Worm (Caenorhabditis elegans): ENCODE results near the gene sri-38.
"Not testable (repeated sequence)": the region's sequence is repeated elsewhere in the genome, so short reads cannot be mapped to it uniquely, and the experiment has no call there.

sri-38 gene

ce11 chrII:2605319-2605718, 5.3 kb upstream of the sri-38 start, which contains the start of gene sri-77:
sri-77 (minus strand) TSS chrII:2605419.
- TF ChIP-seq nhr-11 (tag; optimal IDR thresholded peaks at IDR 0.05) (no peak), hlh-30 (tag; optimal IDR thresholded peaks at IDR 0.05; ENCODE audit: insufficient read depth) (no peak), K09A11.1 (tag; optimal IDR thresholded peaks at IDR 0.05; ENCODE audit: insufficient read depth) (no peak), ceh-34 (tag; optimal IDR thresholded peaks at IDR 0.05) (no peak), lin-11 (tag; optimal IDR thresholded peaks at IDR 0.05) (no peak), pha-2 (tag; optimal IDR thresholded peaks at IDR 0.05) (no peak), dmd-4 (tag; optimal IDR thresholded peaks at IDR 0.05; ENCODE audit: borderline replicate concordance) (no peak), zip-5 (tag; optimal IDR thresholded peaks at IDR 0.05) (no peak), elt-2 (tag; optimal IDR thresholded peaks at IDR 0.05) (no peak), ama-1 (optimal IDR thresholded peaks at IDR 0.05) (no peak), ceh-18 (tag; optimal IDR thresholded peaks at IDR 0.05) (no peak), ceh-24 (tag; optimal IDR thresholded peaks at IDR 0.05) (no peak), ceh-48 (tag; optimal IDR thresholded peaks at IDR 0.05) (no peak), pat-9 (tag; optimal IDR thresholded peaks at IDR 0.05) (no peak), ceh-22 (tag; optimal IDR thresholded peaks at IDR 0.05) (no peak), rnt-1 (tag; optimal IDR thresholded peaks at IDR 0.05) (no peak), ceh-45 (GFP tag; IDR thresholded peaks at IDR 0.05) (no peak), ttx-3 (tag; optimal IDR thresholded peaks at IDR 0.05) (no peak), fkh-10 (GFP tag; optimal IDR thresholded peaks at IDR 0.05) (no peak)

DNA sequence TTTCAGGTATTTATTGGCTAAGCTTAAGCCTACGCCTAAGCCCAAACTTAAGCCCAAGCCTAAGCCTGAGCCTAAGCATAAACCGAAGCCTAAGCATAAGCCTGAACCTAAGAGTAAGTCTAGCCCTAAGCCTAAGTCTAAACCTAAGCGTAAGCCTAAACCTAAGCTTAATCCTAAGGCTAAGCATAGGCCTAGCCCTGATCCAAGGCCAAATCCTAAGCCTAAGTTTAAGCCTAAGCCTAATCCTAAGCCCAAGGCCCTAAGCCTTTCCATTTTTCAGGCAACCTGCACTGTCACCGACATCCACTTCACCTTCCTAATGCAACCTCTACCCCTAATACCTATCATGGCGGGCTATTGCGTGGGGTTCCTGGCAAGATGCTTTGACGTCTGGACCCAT, 347 bp downstream of the sri-38 start:
- TF ChIP-seq K09A11.1 (tag; optimal IDR thresholded peaks at IDR 0.05; ENCODE audit: insufficient read depth): no peak
- TF ChIP-seq mec-3 (tag; optimal IDR thresholded peaks at IDR 0.05; ENCODE audit: borderline replicate concordance): no peak
- TF ChIP-seq unc-3 (GFP tag; conservative IDR thresholded peaks at IDR 0.05): no peak
- no peak for TF ChIP-seq unc-3 (tag; optimal IDR thresholded peaks at IDR 0.05)
- TF ChIP-seq dve-1 (tag; optimal IDR thresholded peaks at IDR 0.05): peak; percentile 56

DNA sequence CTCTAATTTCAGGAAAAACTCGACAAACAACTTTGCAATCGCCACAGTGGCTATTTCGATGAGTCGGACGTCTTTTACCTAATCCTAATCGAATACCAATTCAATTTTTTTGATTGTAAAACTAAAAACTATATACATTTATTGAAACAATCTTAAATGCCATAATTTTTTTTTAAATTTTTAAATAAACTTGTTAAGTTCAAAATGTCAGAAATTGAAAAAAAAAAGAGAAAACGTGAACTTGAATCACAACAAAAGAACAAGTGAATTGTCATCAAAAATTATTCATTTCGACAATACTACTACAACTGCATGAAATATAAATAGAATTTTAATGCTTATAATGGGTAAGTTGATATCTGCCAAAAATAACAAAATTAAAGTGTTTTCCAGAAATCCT, 1.6 kb downstream of the sri-38 start, which contains the start of gene D2062.13:
D2062.13 (plus strand) TSS at position 301 of the 400 bp plus-strand sequence.
- TF ChIP-seq hlh-8 (tag; optimal IDR thresholded peaks at IDR 0.05); ceh-6 (GFP tag; optimal IDR thresholded peaks at IDR 0.05); hlh-30 (tag; optimal IDR thresholded peaks at IDR 0.05; ENCODE audit: insufficient read depth): not testable (repeated sequence)

- not testable (repeated sequence) for TF ChIP-seq ceh-9 (tag; optimal IDR thresholded peaks at IDR 0.05); che-1 (tag; optimal IDR thresholded peaks at IDR 0.05); hlh-13 (GFP tag; optimal IDR thresholded peaks at IDR 0.05)
Measured at ce11 chrII:2616634-2617033, 6.0 kb downstream of the sri-38 start, which contains the start of gene msrp-5. msrp-5 (plus strand) TSS chrII:2616934.

DNA sequence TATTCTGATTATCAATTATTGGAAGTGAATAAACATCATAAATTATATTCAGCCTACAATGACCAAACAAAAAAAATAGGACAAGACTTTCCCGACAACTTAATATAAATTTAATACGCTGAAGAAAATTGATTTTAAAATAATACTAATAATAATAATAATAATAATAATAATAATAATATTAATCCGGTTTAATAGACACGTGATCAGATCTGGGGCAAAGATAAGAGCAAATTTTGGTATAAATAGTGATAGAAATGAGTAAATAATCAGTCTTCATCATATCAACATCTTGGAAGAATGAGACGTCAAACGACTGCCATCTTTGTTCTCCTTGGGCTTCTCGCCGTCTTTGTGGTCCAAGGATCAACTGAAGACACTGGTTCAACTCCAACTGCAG, 8.5 kb downstream of the sri-38 start, which contains the start of gene msrp-6:
msrp-6 (plus strand) TSS at position 301 of the 400 bp plus-strand sequence.
- not testable (repeated sequence) for TF ChIP-seq unc-55 (GFP tag; optimal IDR thresholded peaks at IDR 0.05); pros-1 (tag; optimal IDR thresholded peaks at IDR 0.05); syd-9 (tag; optimal IDR thresholded peaks at IDR 0.05)

DNA sequence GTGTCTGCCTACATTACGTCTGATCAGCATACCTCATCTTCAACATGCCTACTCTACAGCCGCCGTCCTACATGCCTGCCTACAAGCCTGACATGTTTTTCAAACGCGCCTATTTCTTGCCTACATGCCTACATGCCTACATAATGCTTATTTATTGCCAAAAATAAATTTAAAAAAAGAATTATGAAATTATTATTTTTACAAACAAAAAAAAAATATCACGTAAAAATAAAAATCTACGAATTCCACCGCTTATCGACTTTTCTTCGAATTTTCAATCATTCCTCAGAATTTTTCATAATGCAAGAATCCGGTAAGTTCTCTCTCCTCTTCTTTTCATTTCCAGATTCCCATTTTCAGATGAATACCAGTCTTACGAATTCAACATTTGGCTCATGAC, 11.8 kb downstream of the sri-38 start, which contains the start of gene D2062.5:
D2062.5 (plus strand) TSS at position 301 of the 400 bp plus-strand sequence.
- TF ChIP-seq rnt-1 (tag; optimal IDR thresholded peaks at IDR 0.05) (no peak), K09A11.1 (tag; optimal IDR thresholded peaks at IDR 0.05; ENCODE audit: insufficient read depth) (no peak), K02D7.2 (tag; optimal IDR thresholded peaks at IDR 0.05) (no peak), elt-2 (tag; optimal IDR thresholded peaks at IDR 0.05) (no peak), pag-3 (tag; optimal IDR thresholded peaks at IDR 0.05; ENCODE audit: borderline replicate concordance) (no peak), T23F11.4 (GFP tag; optimal IDR thresholded peaks at IDR 0.05) (no peak), ama-1 (optimal IDR thresholded peaks at IDR 0.05) (no peak), fax-1 (tag; optimal IDR thresholded peaks at IDR 0.05) (no peak), syd-9 (tag; optimal IDR thresholded peaks at IDR 0.05) (no peak), sdc-2 (tag; optimal IDR thresholded peaks at IDR 0.05) (no peak), hlh-8 (tag; optimal IDR thresholded peaks at IDR 0.05) (no peak), ceh-48 (tag; optimal IDR thresholded peaks at IDR 0.05) (no peak), hlh-6 (tag; optimal IDR thresholded peaks at IDR 0.05) (no peak), gmeb-2 (tag; optimal IDR thresholded peaks at IDR 0.05) (no peak), ahr-1 (tag; optimal IDR thresholded peaks at IDR 0.05) (no peak), ceh-30 (tag; optimal IDR thresholded peaks at IDR 0.05) (no peak), ceh-18 (tag; optimal IDR thresholded peaks at IDR 0.05) (no peak)
